6 fruit fly cellular contexts compared by ENCODE assay signal in the genomic region with DNA sequence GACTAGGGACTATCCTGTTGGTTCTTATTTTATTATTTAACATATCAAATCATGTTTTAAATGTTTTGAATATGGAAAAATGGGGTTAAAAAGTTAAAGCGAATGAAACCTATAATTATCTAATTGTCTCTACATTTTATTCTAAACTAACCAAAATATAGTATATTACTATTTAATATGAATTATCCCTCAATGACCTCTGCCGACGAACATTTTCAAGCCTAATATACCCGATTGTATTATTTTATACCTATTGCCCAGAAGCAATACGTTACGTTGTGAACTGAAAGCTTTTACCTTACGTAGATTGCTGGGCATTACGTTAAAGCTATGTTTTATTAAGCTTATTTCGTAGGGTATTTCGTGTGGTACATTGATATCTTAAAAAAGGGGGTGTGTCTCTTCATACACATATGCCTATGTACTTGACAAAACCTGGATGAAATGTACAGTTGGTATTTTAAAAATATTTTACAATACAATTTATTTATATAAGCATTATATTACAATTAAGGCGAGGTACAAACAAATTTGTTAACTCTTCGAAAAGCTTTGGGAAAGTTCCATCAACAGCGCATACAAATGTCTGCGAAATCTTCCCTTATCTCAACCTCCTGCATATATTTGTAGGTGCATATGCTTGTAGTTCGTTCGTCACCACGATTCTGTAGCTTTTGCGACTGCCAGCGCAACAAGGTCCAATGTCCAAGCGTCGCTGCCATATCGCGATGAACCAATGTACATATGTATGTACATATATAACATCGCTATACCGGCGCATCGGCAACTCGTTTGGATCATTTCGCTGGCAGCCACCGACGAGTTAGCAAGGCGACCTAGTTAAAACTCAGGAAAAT.
TF ChIP-seq lines count a peak whose summit lies in the region.

A gene (plus strand): TSS at position 790 of the 857 bp plus-strand sequence.

- peak; percentile 32 for TF ChIP-seq CTCF in whole organism, embryonic (GFP tag; optimal IDR thresholded peaks at IDR 0.05; lab: Kevin White, UChicago)

TF ChIP-seq in whole organism, 6 proteins besides CTCF, POLR2A, EP300 and RAD21:
- no peak for TF ChIP-seq Dll (optimal IDR thresholded peaks at IDR 0.05; lab: Kevin White, UChicago)
- peak; percentile 95 for TF ChIP-seq pan (optimal IDR thresholded peaks at IDR 0.05; lab: Kevin White, UChicago)

TF ChIP-seq in whole organism, adult, 20 proteins besides CTCF, POLR2A, EP300 and RAD21 (continues in another document):
- TF ChIP-seq CG33017 (tag; optimal IDR thresholded peaks at IDR 0.05; lab: Kevin White, UChicago) (peak; percentile 94), Crg-1 (GFP tag; optimal IDR thresholded peaks at IDR 0.05; lab: Kevin White, UChicago) (peak; percentile 44), CG7045 (GFP tag; optimal IDR thresholded peaks at IDR 0.05; lab: Kevin White, UChicago) (peak; percentile 88), CG14711 (tag; optimal IDR thresholded peaks at IDR 0.05; lab: Kevin White, UChicago) (peak; percentile 83), Clk (GFP tag; optimal IDR thresholded peaks at IDR 0.05; lab: Kevin White, UChicago) (peak; percentile 74), toe (GFP tag; optimal IDR thresholded peaks at IDR 0.05; lab: Kevin White, UChicago) (peak; percentile 80), CG12768 (GFP tag; optimal IDR thresholded peaks at IDR 0.05; lab: Kevin White, UChicago) (peak; percentile 96), CG11617 (GFP tag; optimal IDR thresholded peaks at IDR 0.05; lab: Kevin White, UChicago) (peak; percentile 91), ovo (GFP tag; optimal IDR thresholded peaks at IDR 0.05; lab: Kevin White, UChicago) (peak; percentile 28), CG7101 (tag; optimal IDR thresholded peaks at IDR 0.05; lab: Kevin White, UChicago) (peak; percentile 93), CG5204 (GFP tag; optimal IDR thresholded peaks at IDR 0.05; lab: Kevin White, UChicago) (peak; percentile 65), bab1 (GFP tag; optimal IDR thresholded peaks at IDR 0.05; lab: Kevin White, UChicago) (peak; percentile 95), cic (GFP tag; optimal IDR thresholded peaks at IDR 0.05; lab: Kevin White, UChicago) (peak; percentile 83), tj (GFP tag; optimal IDR thresholded peaks at IDR 0.05; lab: Kevin White, UChicago) (peak; percentile 79), Hr96 (GFP tag; optimal IDR thresholded peaks at IDR 0.05; lab: Kevin White, UChicago) (peak; percentile 45)

TF ChIP-seq in whole organism, embryonic, 481 proteins besides CTCF, POLR2A, EP300 and RAD21 (continues in another document):
- TF ChIP-seq CG10267 (tag; optimal IDR thresholded peaks at IDR 0.05; lab: Kevin White, UChicago) = peak; percentile 90
- peak; percentile 85 for TF ChIP-seq CG8359 (GFP tag; optimal IDR thresholded peaks at IDR 0.05; lab: Kevin White, UChicago; ENCODE audit: borderline replicate concordance)
- TF ChIP-seq ftz-f1 (GFP tag; optimal IDR thresholded peaks at IDR 0.05; lab: Kevin White, UChicago) = no peak
- peak; percentile 50 for TF ChIP-seq CG1529 (GFP tag; optimal IDR thresholded peaks at IDR 0.05; lab: Kevin White, UChicago)
- no peak for TF ChIP-seq Doc3 (GFP tag; IDR thresholded peaks at IDR 0.05; lab: Robert Waterston, UW; ENCODE audit: partially characterized antibody)
- TF ChIP-seq ato (GFP tag; IDR thresholded peaks at IDR 0.05; lab: Robert Waterston, UW; ENCODE audit: partially characterized antibody) = no peak
- TF ChIP-seq CG42726 (GFP tag; IDR thresholded peaks at IDR 0.05; lab: Robert Waterston, UW; ENCODE audit: partially characterized antibody) = no peak
- TF ChIP-seq gsb-n (tag; optimal IDR thresholded peaks at IDR 0.05; lab: Kevin White, UChicago) = peak; percentile 37
- TF ChIP-seq CG11723 (GFP tag; optimal IDR thresholded peaks at IDR 0.05; lab: Kevin White, UChicago) = peak; percentile 69
- TF ChIP-seq run (tag; optimal IDR thresholded peaks at IDR 0.05; lab: Kevin White, UChicago) = peak; percentile 67
- peak; percentile 74 for TF ChIP-seq vfl (GFP tag; optimal IDR thresholded peaks at IDR 0.05; lab: Kevin White, UChicago)
- peak; percentile 84 for TF ChIP-seq PHDP (tag; optimal IDR thresholded peaks at IDR 0.05; lab: Kevin White, UChicago)
- peak; percentile 25 for TF ChIP-seq CG33213 (GFP tag; optimal IDR thresholded peaks at IDR 0.05; lab: Kevin White, UChicago)
- TF ChIP-seq shn (GFP tag; optimal IDR thresholded peaks at IDR 0.05; lab: Kevin White, UChicago) = no peak
- peak; percentile 90 for TF ChIP-seq trem (tag; optimal IDR thresholded peaks at IDR 0.05; lab: Kevin White, UChicago)

TF ChIP-seq in whole organism, prepupa, 60 proteins besides CTCF, POLR2A, EP300 and RAD21 (continues in another document):
- TF ChIP-seq OdsH (GFP tag; optimal IDR thresholded peaks at IDR 0.05; lab: Kevin White, UChicago) = peak; percentile 98
- TF ChIP-seq CG32006 (GFP tag; optimal IDR thresholded peaks at IDR 0.05; lab: Kevin White, UChicago) = peak; percentile 99
- TF ChIP-seq Smox (GFP tag; optimal IDR thresholded peaks at IDR 0.05; lab: Kevin White, UChicago) = peak; percentile 96
- TF ChIP-seq Sox15 (GFP tag; optimal IDR thresholded peaks at IDR 0.05; lab: Kevin White, UChicago) = peak; percentile 96
- TF ChIP-seq CG11902 (GFP tag; optimal IDR thresholded peaks at IDR 0.05; lab: Kevin White, UChicago) = peak; percentile 92
- TF ChIP-seq fd85E (GFP tag; optimal IDR thresholded peaks at IDR 0.05; lab: Kevin White, UChicago) = peak; percentile 83
- TF ChIP-seq vri (GFP tag; optimal IDR thresholded peaks at IDR 0.05; lab: Kevin White, UChicago) = peak; percentile 94
- peak; percentile 89 for TF ChIP-seq Ets21C (GFP tag; optimal IDR thresholded peaks at IDR 0.05; lab: Kevin White, UChicago)
- peak; percentile 95 for TF ChIP-seq topi (GFP tag; optimal IDR thresholded peaks at IDR 0.05; lab: Kevin White, UChicago)
- TF ChIP-seq achi (GFP tag; optimal IDR thresholded peaks at IDR 0.05; lab: Kevin White, UChicago) = peak; percentile 96
- peak; percentile 95 for TF ChIP-seq dac (GFP tag; optimal IDR thresholded peaks at IDR 0.05; lab: Kevin White, UChicago)
- TF ChIP-seq fd59A (GFP tag; optimal IDR thresholded peaks at IDR 0.05; lab: Kevin White, UChicago) = peak; percentile 94
- peak; percentile 89 for TF ChIP-seq Blimp-1 (GFP tag; optimal IDR thresholded peaks at IDR 0.05; lab: Kevin White, UChicago)
- peak; percentile 96 for TF ChIP-seq CG3919 (GFP tag; optimal IDR thresholded peaks at IDR 0.05; lab: Kevin White, UChicago)
- TF ChIP-seq eg (GFP tag; IDR thresholded peaks at IDR 0.05; lab: Robert Waterston, UW) = peak; percentile 90
- TF ChIP-seq spab (GFP tag; optimal IDR thresholded peaks at IDR 0.05; lab: Kevin White, UChicago) = peak; percentile 94

TF ChIP-seq in whole organism, pupa, 21 proteins besides CTCF, POLR2A, EP300 and RAD21 (continues in another document):
- TF ChIP-seq CG13204 (GFP tag; optimal IDR thresholded peaks at IDR 0.05; lab: Kevin White, UChicago) (peak; percentile 92), D1 (tag; optimal IDR thresholded peaks at IDR 0.05; lab: Kevin White, UChicago) (peak; percentile 76), Snoo (tag; optimal IDR thresholded peaks at IDR 0.05; lab: Kevin White, UChicago) (peak; percentile 97), Ets98B (GFP tag; IDR thresholded peaks at IDR 0.05; lab: Robert Waterston, UW) (peak; percentile 88), rn (GFP tag; IDR thresholded peaks at IDR 0.05; lab: Robert Waterston, UW) (peak; percentile 82), Pif1A (GFP tag; optimal IDR thresholded peaks at IDR 0.05; lab: Kevin White, UChicago) (peak; percentile 96), CG10348 (GFP tag; IDR thresholded peaks at IDR 0.05; lab: Robert Waterston, UW) (peak; percentile 82), CG8159 (tag; optimal IDR thresholded peaks at IDR 0.05; lab: Kevin White, UChicago) (peak; percentile 96), CG12605 (GFP tag; IDR thresholded peaks at IDR 0.05; lab: Robert Waterston, UW) (peak; percentile 89), CG14655 (GFP tag; optimal IDR thresholded peaks at IDR 0.05; lab: Kevin White, UChicago) (peak; percentile 98), CG17806 (tag; optimal IDR thresholded peaks at IDR 0.05; lab: Kevin White, UChicago) (peak; percentile 90), CG8301 (tag; optimal IDR thresholded peaks at IDR 0.05; lab: Kevin White, UChicago) (peak; percentile 96), Pif1B (GFP tag; optimal IDR thresholded peaks at IDR 0.05; lab: Kevin White, UChicago) (peak; percentile 97), CG9948 (tag; optimal IDR thresholded peaks at IDR 0.05; lab: Kevin White, UChicago) (peak; percentile 93), gl (tag; optimal IDR thresholded peaks at IDR 0.05; lab: Kevin White, UChicago) (peak; percentile 93), CG32121 (GFP tag; IDR thresholded peaks at IDR 0.05; lab: Robert Waterston, UW) (peak; percentile 94), CG34367 (tag; optimal IDR thresholded peaks at IDR 0.05; lab: Kevin White, UChicago) (peak; percentile 93), EcR (GFP tag; optimal IDR thresholded peaks at IDR 0.05; lab: Kevin White, UChicago) (peak; percentile 72)

TF ChIP-seq in whole organism, wandering third instar larva, 38 proteins besides CTCF, POLR2A, EP300 and RAD21 (continues in another document):
- TF ChIP-seq HLH106 (tag; optimal IDR thresholded peaks at IDR 0.05; lab: Kevin White, UChicago) (peak; percentile 97), Dif (GFP tag; optimal IDR thresholded peaks at IDR 0.05; lab: Kevin White, UChicago; ENCODE audit: partially characterized antibody) (peak; percentile 50), br (GFP tag; optimal IDR thresholded peaks at IDR 0.05; lab: Kevin White, UChicago) (peak; percentile 90), dl (GFP tag; optimal IDR thresholded peaks at IDR 0.05; lab: Kevin White, UChicago; ENCODE audit: insufficient read depth in 1 of 2, partially characterized antibody in 2 of 2) (peak; percentile 22 to 44), pan (optimal IDR thresholded peaks at IDR 0.05; lab: Kevin White, UChicago) (peak; percentile 84), usp (GFP tag; optimal IDR thresholded peaks at IDR 0.05; lab: Kevin White, UChicago) (no peak), dsf (GFP tag; optimal IDR thresholded peaks at IDR 0.05; lab: Kevin White, UChicago; ENCODE audit: borderline replicate concordance) (peak; percentile 37), N (GFP tag; optimal IDR thresholded peaks at IDR 0.05; lab: Kevin White, UChicago) (no peak), CG9705 (GFP tag; optimal IDR thresholded peaks at IDR 0.05; lab: Kevin White, UChicago) (peak; percentile 88), psq (GFP tag; optimal IDR thresholded peaks at IDR 0.05; lab: Kevin White, UChicago) (peak; percentile 94), Myc (optimal IDR thresholded peaks at IDR 0.05; lab: Kevin White, UChicago) (peak; percentile 69), rgr (GFP tag; optimal IDR thresholded peaks at IDR 0.05; lab: Kevin White, UChicago) (peak; percentile 97), lola (GFP tag; optimal IDR thresholded peaks at IDR 0.05; lab: Kevin White, UChicago) (no peak), CG32264 (GFP tag; optimal IDR thresholded peaks at IDR 0.05; lab: Kevin White, UChicago) (peak; percentile 87), foxo (GFP tag; optimal IDR thresholded peaks at IDR 0.05; lab: Kevin White, UChicago) (peak; percentile 76 to 97), GATAd (GFP tag; optimal IDR thresholded peaks at IDR 0.05; lab: Kevin White, UChicago) (no peak), Abd-B (GFP tag; optimal IDR thresholded peaks at IDR 0.05; lab: Kevin White, UChicago) (no peak), fru (GFP tag; optimal IDR thresholded peaks at IDR 0.05; lab: Kevin White, UChicago) (peak; percentile 95), Hr78 (GFP tag; optimal IDR thresholded peaks at IDR 0.05; lab: Kevin White, UChicago) (no peak)
